Fruit fly (Drosophila melanogaster) whole organism, adult: ENCODE measurements around the gene jvl.

Experiments used
- CG33017 ChIP-seq: fragments of 200-800 bp; sonication (Bioruptor generic); optimal IDR thresholded peaks from 2 replicates; lab custom pipeline; 2018; ENCODE audit warnings: missing biosample characterization, mild to moderate bottlenecking, missing genetic modification characterization, moderate library complexity
- CG5204 ChIP-seq: fragments of 200-800 bp; sonication (Bioruptor generic); optimal IDR thresholded peaks from 2 replicates; lab custom pipeline; 2016; ENCODE audit warnings: missing biosample characterization, missing genetic modification characterization
- Clk ChIP-seq: fragments of 200-800 bp; sonication (Bioruptor generic); optimal IDR thresholded peaks from 2 replicates; lab custom pipeline; 2017; ENCODE audit warnings: missing biosample characterization, missing genetic modification characterization
- Crg-1 ChIP-seq: fragments of 200-800 bp; sonication (Bioruptor generic); optimal IDR thresholded peaks from 2 replicates; lab custom pipeline; 2016; ENCODE audit warnings: missing biosample characterization, missing genetic modification characterization
- Mnt ChIP-seq: fragments of 200-800 bp; sonication (Bioruptor generic); optimal IDR thresholded peaks from 2 replicates; lab custom pipeline; 2016; ENCODE audit warnings: missing biosample characterization, mild to moderate bottlenecking, missing genetic modification characterization
- kay ChIP-seq: fragments of 200-800 bp; sonication (Bioruptor generic); peaks from one replicate; lab custom pipeline; 2016; ENCODE audit warnings: missing biosample characterization, missing genetic modification characterization, borderline replicate concordance
- ovo ChIP-seq: fragments of 200-800 bp; sonication (Bioruptor generic); optimal IDR thresholded peaks from 2 replicates; lab custom pipeline; 2016; ENCODE audit warnings: missing biosample characterization, missing genetic modification characterization
- pad ChIP-seq: fragments of 200-800 bp; sonication (Bioruptor generic); optimal IDR thresholded peaks from 3 replicates; lab custom pipeline; 2017; ENCODE audit warnings: missing biosample characterization, missing genetic modification characterization, mild to moderate bottlenecking, moderate library complexity, missing genetic modification reagents
- toe ChIP-seq: fragments of 200-800 bp; sonication (Bioruptor generic); optimal IDR thresholded peaks from 2 replicates; lab custom pipeline; 2016; ENCODE audit warnings: missing biosample characterization, missing genetic modification characterization

- TF ChIP-seq pad (GFP tag; lab: Kevin White, UChicago) (no peak), Clk (no peak), CG5204 (GFP tag; lab: Kevin White, UChicago) (no peak), CG33017 (peak; percentile 22), Mnt (no peak), Crg-1 (GFP tag; lab: Kevin White, UChicago) (no peak), kay (no peak), ovo (no peak), toe (no peak)
Observed at dm6 chr3R:14714147-14714903, 27.1 kb upstream of the jvl start.
